Worm (Caenorhabditis elegans) whole organism, L4 larva: ENCODE results near the gene zipt-2.2.

Experiments used
- aly-2 ChIP-seq: sonication (generic microtip); optimal IDR thresholded peaks from 2 replicates; lab custom pipeline; 2018; ENCODE audit warnings: missing biosample characterization, missing genetic modification characterization
- ama-1 ChIP-seq: fragments of 150-350 bp; optimal IDR thresholded peaks from 2 replicates; lab custom pipeline; 2014; ENCODE audit warnings: inconsistent platforms, mixed read lengths
- daf-8 ChIP-seq: fragments of 200-800 bp; sonication (Bioruptor generic); IDR thresholded peaks from 2 replicates; pipeline ENCODE4 v1.3.6; 2022; ENCODE audit warnings: missing genetic modification characterization, missing compliant biosample characterization
- dmd-8 ChIP-seq: fragments of 200-800 bp; sonication (Bioruptor generic); IDR thresholded peaks from 2 replicates; pipeline ENCODE4 v1.3.6; 2022; ENCODE audit warnings: missing genetic modification characterization, missing compliant biosample characterization
- lin-39 ChIP-seq: fragments of 150-350 bp; optimal IDR thresholded peaks from 2 replicates; lab custom pipeline; 2014; ENCODE audit warnings: missing biosample characterization, missing genetic modification reagents, missing genetic modification characterization
- nhr-11 ChIP-seq: fragments of 150-350 bp; optimal IDR thresholded peaks from 2 replicates; lab custom pipeline; 2014; ENCODE audit warnings: missing biosample characterization, missing genetic modification characterization
- nhr-28 ChIP-seq: fragments of 150-350 bp; optimal IDR thresholded peaks from 2 replicates; lab custom pipeline; 2014; ENCODE audit warnings: missing biosample characterization, missing genetic modification characterization
- nhr-48 ChIP-seq: sonication (generic microtip); optimal IDR thresholded peaks from 2 replicates; lab custom pipeline; 2016; ENCODE audit warnings: mild to moderate bottlenecking, missing genetic modification characterization, missing compliant biosample characterization
- unc-39 ChIP-seq: sonication (generic microtip); optimal IDR thresholded peaks from 2 replicates; lab custom pipeline; 2017; ENCODE audit warnings: missing biosample characterization, missing genetic modification characterization

- TF ChIP-seq nhr-11 (tag; lab: Kevin White, UChicago): no peak
- TF ChIP-seq lin-39 (tag; lab: Kevin White, UChicago): no peak
- TF ChIP-seq unc-39 (tag; lab: Kevin White, UChicago): no peak
- TF ChIP-seq ama-1 (lab: Kevin White, UChicago): no peak
- no peak for TF ChIP-seq aly-2 (tag; lab: Kevin White, UChicago)
- no peak for TF ChIP-seq nhr-28 (tag; lab: Kevin White, UChicago)
- TF ChIP-seq dmd-8 (GFP tag; lab: Robert Waterston, UW): no peak
- TF ChIP-seq daf-8 (GFP tag; lab: Robert Waterston, UW): no peak
- no peak for TF ChIP-seq nhr-48
These were observed 16.9 kb downstream of the zipt-2.2 start for ce11 chrIV:4218276-4218675.
